Worm (Caenorhabditis elegans) whole organism, late embryonic: ENCODE results near the gene C46E10.8.

Experiments used
- F13H6.1 ChIP-seq: sonication (generic microtip); optimal IDR thresholded peaks from 2 replicates; lab custom pipeline; 2016; ENCODE audit warnings: missing genetic modification characterization, missing compliant biosample characterization
- K09A11.1 ChIP-seq: sonication (generic microtip); optimal IDR thresholded peaks from 2 replicates; lab custom pipeline; 2017; ENCODE audit warnings: antibody characterized with exemption, mild to moderate bottlenecking, missing genetic modification characterization, missing compliant biosample characterization; ENCODE audit not compliant: insufficient read depth
- Y22D7AL.16 ChIP-seq: sonication (generic microtip); optimal IDR thresholded peaks from 2 replicates; lab custom pipeline; 2016; ENCODE audit warnings: missing genetic modification characterization, missing compliant biosample characterization
- ama-1 ChIP-seq: fragments of 150-350 bp; optimal IDR thresholded peaks from 2 replicates; lab custom pipeline; 2014
- ceh-34 ChIP-seq: sonication (generic microtip); optimal IDR thresholded peaks from 2 replicates; lab custom pipeline; 2016; ENCODE audit warnings: mild to moderate bottlenecking, missing genetic modification characterization, missing compliant biosample characterization
- ceh-45 ChIP-seq: fragments of 200-800 bp; sonication (Bioruptor generic); IDR thresholded peaks from 2 replicates; pipeline ENCODE4 v1.3.6; 2022; ENCODE audit warnings: missing genetic modification reagents, missing genetic modification characterization, missing compliant biosample characterization
- ceh-9 ChIP-seq: sonication (generic microtip); optimal IDR thresholded peaks from 2 replicates; lab custom pipeline; 2016; ENCODE audit warnings: mild to moderate bottlenecking, missing genetic modification characterization, inconsistent platforms, missing compliant biosample characterization
- dve-1 ChIP-seq: sonication (generic microtip); optimal IDR thresholded peaks from 2 replicates; lab custom pipeline; 2017; ENCODE audit warnings: antibody characterized with exemption, mild to moderate bottlenecking, missing genetic modification characterization, missing compliant biosample characterization
- elt-2 ChIP-seq: sonication (generic microtip); optimal IDR thresholded peaks from 2 replicates; lab custom pipeline; 2016; ENCODE audit warnings: missing genetic modification reagents, missing genetic modification characterization, missing compliant biosample characterization
- ets-4 ChIP-seq: sonication (generic microtip); optimal IDR thresholded peaks from 2 replicates; lab custom pipeline; 2016; ENCODE audit warnings: missing genetic modification characterization, missing compliant biosample characterization
- fax-1 ChIP-seq: sonication (generic microtip); optimal IDR thresholded peaks from 2 replicates; lab custom pipeline; 2016; ENCODE audit warnings: missing genotype, missing genetic modification characterization, missing compliant biosample characterization
- fkh-10 ChIP-seq: fragments of 150-350 bp; optimal IDR thresholded peaks from 2 replicates; lab custom pipeline; 2014; ENCODE audit warnings: missing biosample characterization, missing genetic modification reagents, missing genetic modification characterization
- fkh-6 ChIP-seq: sonication (generic microtip); optimal IDR thresholded peaks from 2 replicates; lab custom pipeline; 2016; ENCODE audit warnings: missing genetic modification characterization, missing compliant biosample characterization
- gmeb-2 ChIP-seq: sonication (generic microtip); optimal IDR thresholded peaks from 2 replicates; lab custom pipeline; 2016; ENCODE audit warnings: missing genetic modification characterization, inconsistent platforms, missing compliant biosample characterization
- hlh-13 ChIP-seq: fragments of 200-800 bp; sonication (Bioruptor generic); optimal IDR thresholded peaks from 2 replicates; lab custom pipeline; 2018; ENCODE audit warnings: mild to moderate bottlenecking, missing genetic modification characterization, missing compliant biosample characterization
- hlh-15 ChIP-seq: sonication (generic microtip); optimal IDR thresholded peaks from 2 replicates; lab custom pipeline; 2016; ENCODE audit warnings: missing genetic modification characterization, missing compliant biosample characterization
- hlh-6 ChIP-seq: sonication (generic microtip); optimal IDR thresholded peaks from 2 replicates; lab custom pipeline; 2016; ENCODE audit warnings: missing genotype, missing genetic modification characterization, missing compliant biosample characterization
- hlh-8 ChIP-seq: sonication (generic microtip); optimal IDR thresholded peaks from 2 replicates; lab custom pipeline; 2016; ENCODE audit warnings: missing genotype, missing genetic modification characterization, missing compliant biosample characterization
- lim-6 ChIP-seq: sonication (generic microtip); optimal IDR thresholded peaks from 2 replicates; lab custom pipeline; 2016; ENCODE audit warnings: missing genetic modification characterization, missing compliant biosample characterization
- lin-11 ChIP-seq: fragments of 200-800 bp; sonication (Bioruptor generic); optimal IDR thresholded peaks from 2 replicates; lab custom pipeline; 2018; ENCODE audit warnings: mild to moderate bottlenecking, missing genetic modification characterization, missing compliant biosample characterization
- madf-2 ChIP-seq: sonication (generic microtip); optimal IDR thresholded peaks from 2 replicates; lab custom pipeline; 2017; ENCODE audit warnings: missing genetic modification characterization, missing compliant biosample characterization
- nfya-1 ChIP-seq: sonication (generic microtip); optimal IDR thresholded peaks from 2 replicates; lab custom pipeline; 2017; ENCODE audit warnings: missing genetic modification characterization, mild to moderate bottlenecking, missing compliant biosample characterization, antibody characterized with exemption, moderate library complexity
- nhr-11 ChIP-seq: fragments of 150-350 bp; optimal IDR thresholded peaks from 2 replicates; lab custom pipeline; 2014; ENCODE audit warnings: missing biosample characterization, missing genetic modification characterization
- nhr-232 ChIP-seq: sonication (generic microtip); optimal IDR thresholded peaks from 2 replicates; lab custom pipeline; 2016; ENCODE audit warnings: missing genetic modification characterization, missing compliant biosample characterization
- odd-2 ChIP-seq: sonication (generic microtip); optimal IDR thresholded peaks from 2 replicates; lab custom pipeline; 2017; ENCODE audit warnings: antibody characterized with exemption, mild to moderate bottlenecking, missing genetic modification characterization, missing compliant biosample characterization
- pax-1 ChIP-seq: fragments of 150-350 bp; optimal IDR thresholded peaks from 2 replicates; lab custom pipeline; 2014; ENCODE audit warnings: missing biosample characterization, missing genetic modification characterization
- pha-2 ChIP-seq: sonication (generic microtip); optimal IDR thresholded peaks from 2 replicates; lab custom pipeline; 2017; ENCODE audit warnings: mild to moderate bottlenecking, missing genetic modification characterization, missing compliant biosample characterization
- rnt-1 ChIP-seq: sonication (generic microtip); optimal IDR thresholded peaks from 2 replicates; lab custom pipeline; 2016; ENCODE audit warnings: missing genetic modification characterization, missing compliant biosample characterization
- sox-4 ChIP-seq: sonication (generic microtip); optimal IDR thresholded peaks from 2 replicates; lab custom pipeline; 2017; ENCODE audit warnings: mild to moderate bottlenecking, missing genetic modification characterization, inconsistent platforms, missing compliant biosample characterization
- syd-9 ChIP-seq: sonication (generic microtip); optimal IDR thresholded peaks from 2 replicates; lab custom pipeline; 2016; ENCODE audit warnings: mild to moderate bottlenecking, missing genetic modification characterization, moderate library complexity, missing compliant biosample characterization
- tbx-7 ChIP-seq: sonication (generic microtip); optimal IDR thresholded peaks from 2 replicates; lab custom pipeline; 2016; ENCODE audit warnings: missing genotype, missing genetic modification characterization, missing compliant biosample characterization
- unc-42 ChIP-seq: sonication (generic microtip); optimal IDR thresholded peaks from 2 replicates; lab custom pipeline; 2016; ENCODE audit warnings: missing genotype, missing genetic modification characterization, missing compliant biosample characterization
- unc-55 ChIP-seq: sonication (generic microtip); optimal IDR thresholded peaks from 2 replicates; lab custom pipeline; 2017; ENCODE audit warnings: missing biosample characterization, missing genetic modification reagents, missing genetic modification characterization
- ztf-16 ChIP-seq: sonication (generic microtip); optimal IDR thresholded peaks from 2 replicates; lab custom pipeline; 2017; ENCODE audit warnings: missing genetic modification characterization, missing compliant biosample characterization

Gene C46E10.8

ce11 chrII:3711047-3711446, 16.8 kb downstream of the C46E10.8 start, which contains the start of gene fbxc-53:
fbxc-53 (plus strand) TSS chrII:3711291.
- TF ChIP-seq elt-2 (tag; lab: Kevin White, UChicago) (no peak), pax-1 (tag; lab: Kevin White, UChicago) (no peak), ets-4 (no peak), lin-11 (tag; lab: Kevin White, UChicago) (no peak), fax-1 (tag; lab: Kevin White, UChicago) (no peak), sox-4 (tag; lab: Kevin White, UChicago) (no peak), pha-2 (tag; lab: Kevin White, UChicago) (no peak), odd-2 (tag; lab: Kevin White, UChicago) (no peak), Y22D7AL.16 (no peak), rnt-1 (tag; lab: Kevin White, UChicago) (no peak), tbx-7 (no peak), ceh-45 (GFP tag; lab: Robert Waterston, UW) (no peak), hlh-13 (GFP tag; lab: Kevin White, UChicago) (no peak), ceh-34 (tag; lab: Kevin White, UChicago) (no peak)

- no peak for TF ChIP-seq fkh-6
- no peak for TF ChIP-seq ama-1 (lab: Kevin White, UChicago)
- TF ChIP-seq lin-11 (tag; lab: Kevin White, UChicago): no peak
- no peak for TF ChIP-seq hlh-15 (tag; lab: Kevin White, UChicago)
- TF ChIP-seq nhr-11 (tag; lab: Kevin White, UChicago): no peak
- no peak for TF ChIP-seq hlh-6
- no peak for TF ChIP-seq gmeb-2
- no peak for TF ChIP-seq fkh-10 (GFP tag; lab: Kevin White, UChicago)
- no peak for TF ChIP-seq hlh-8 (tag; lab: Kevin White, UChicago)
Measured at ce11 chrII:3709255-3709654, 18.6 kb downstream of the C46E10.8 start, which contains the start of gene srx-110. srx-110 (plus strand) TSS chrII:3709555.

ce11 chrII:3705320-3705719, 22.6 kb downstream of the C46E10.8 start, which contains the start of gene srx-108:
srx-108 (plus strand) TSS chrII:3705620.
- TF ChIP-seq pax-1 (tag; lab: Kevin White, UChicago): no peak
- TF ChIP-seq lim-6 (tag; lab: Kevin White, UChicago): no peak
- no peak for TF ChIP-seq nhr-232 (tag; lab: Kevin White, UChicago)
- TF ChIP-seq unc-55 (GFP tag; lab: Kevin White, UChicago): no peak

ce11 chrII:3701305-3701704, 26.6 kb downstream of the C46E10.8 start, which contains the start of gene srx-105:
srx-105 (minus strand) TSS chrII:3701405.
- TF ChIP-seq ceh-9 (tag; lab: Kevin White, UChicago): no peak
- TF ChIP-seq hlh-15 (tag; lab: Kevin White, UChicago): no peak
- TF ChIP-seq nfya-1 (tag; lab: Kevin White, UChicago): no peak
- TF ChIP-seq nhr-11 (tag; lab: Kevin White, UChicago): no peak
- TF ChIP-seq hlh-13 (GFP tag; lab: Kevin White, UChicago): no peak
- no peak for TF ChIP-seq unc-42 (tag; lab: Kevin White, UChicago)
- no peak for TF ChIP-seq ztf-16 (tag; lab: Kevin White, UChicago)
- no peak for TF ChIP-seq F13H6.1 (tag; lab: Kevin White, UChicago)
- no peak for TF ChIP-seq lin-11 (tag; lab: Kevin White, UChicago)
- no peak for TF ChIP-seq K09A11.1 (tag; lab: Kevin White, UChicago)
- TF ChIP-seq, all 69 proteins: peak for 0

ce11 chrII:3699591-3699990, 28.3 kb downstream of the C46E10.8 start, which contains the start of gene srx-104:
srx-104 (minus strand) TSS chrII:3699691.
- TF ChIP-seq madf-2 (tag; lab: Kevin White, UChicago): no peak
- no peak for TF ChIP-seq syd-9
- no peak for TF ChIP-seq Y22D7AL.16
- no peak for TF ChIP-seq dve-1
- TF ChIP-seq fkh-6: no peak
